Worm (Caenorhabditis elegans): ENCODE data around the gene pde-2.

DNA sequence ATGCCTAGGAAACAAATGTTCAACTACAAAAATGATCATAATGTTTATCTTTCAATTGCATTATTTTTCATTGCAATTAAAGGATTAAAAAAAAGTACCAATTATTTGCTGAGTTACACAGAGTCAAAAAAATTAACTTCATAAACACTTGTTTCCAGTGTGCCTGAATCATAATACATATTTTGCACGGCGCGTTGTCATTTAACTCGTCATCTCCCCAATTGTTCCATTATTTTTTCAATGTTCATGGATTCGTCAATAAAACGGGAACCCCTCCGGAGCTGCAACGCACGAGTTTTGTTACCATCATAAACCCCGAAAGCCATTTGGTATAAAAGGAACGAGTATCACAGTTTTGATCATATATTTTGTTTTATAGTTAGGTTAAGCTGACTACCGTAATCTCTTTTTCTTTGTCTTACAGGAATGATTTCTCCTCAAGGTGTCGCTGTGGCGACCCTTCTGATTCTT is 35.5 kb upstream of the pde-2 start, which contains the start of gene F59B2.12:
- TF ChIP-seq hlh-4 (tag; optimal IDR thresholded peaks at IDR 0.05): no peak
- no peak for TF ChIP-seq nhr-71 (tag; optimal IDR thresholded peaks at IDR 0.05)
- no peak for TF ChIP-seq lin-15B (tag; optimal IDR thresholded peaks at IDR 0.05)
- TF ChIP-seq ztf-11 (tag; optimal IDR thresholded peaks at IDR 0.05): no peak
- TF ChIP-seq nhr-76 (tag; optimal IDR thresholded peaks at IDR 0.05): no peak
- TF ChIP-seq jun-1 (tag; optimal IDR thresholded peaks at IDR 0.05): no peak
- no peak for TF ChIP-seq nhr-12 (tag; optimal IDR thresholded peaks at IDR 0.05)
- no peak for TF ChIP-seq ztf-4 (tag; optimal IDR thresholded peaks at IDR 0.05)
- no peak for TF ChIP-seq pag-3 (tag; optimal IDR thresholded peaks at IDR 0.05; ENCODE audit: borderline replicate concordance, insufficient read depth)
- no peak for TF ChIP-seq aly-2 (tag; optimal IDR thresholded peaks at IDR 0.05)
- no peak for TF ChIP-seq dpl-1 (GFP tag; optimal IDR thresholded peaks at IDR 0.05)

All from whole organism, L1 larva.